Fruit fly (Drosophila melanogaster): ENCODE data around the gene dgt2.

DNA sequence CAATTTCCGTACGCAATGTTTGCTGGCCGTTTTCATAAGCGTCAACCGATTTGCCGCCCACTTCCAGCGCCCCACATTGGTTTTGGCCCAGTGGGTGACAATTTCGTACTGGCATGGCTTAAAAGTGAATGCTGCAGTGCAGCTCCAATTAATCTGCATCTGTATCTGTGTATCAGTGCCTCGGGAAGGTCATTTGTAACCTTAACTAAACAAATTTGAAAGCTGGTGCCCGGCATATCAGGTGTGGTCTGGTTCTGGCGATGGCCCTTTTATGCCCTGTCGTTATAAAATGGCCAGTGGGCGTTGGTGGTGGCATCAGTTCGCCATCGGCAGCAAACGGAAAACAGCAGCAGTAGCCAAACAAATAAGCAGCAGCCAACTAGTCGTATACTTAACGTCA lies 45.9 kb upstream of the dgt2 start, which contains the start of gene Crys:
- TF ChIP-seq CG33017 (tag; optimal IDR thresholded peaks at IDR 0.05) (no peak), CG12768 (GFP tag; optimal IDR thresholded peaks at IDR 0.05) (no peak)

All from whole organism, adult.